Worm (Caenorhabditis elegans): ENCODE measurements around the gene cTel54X.2.

DNA sequence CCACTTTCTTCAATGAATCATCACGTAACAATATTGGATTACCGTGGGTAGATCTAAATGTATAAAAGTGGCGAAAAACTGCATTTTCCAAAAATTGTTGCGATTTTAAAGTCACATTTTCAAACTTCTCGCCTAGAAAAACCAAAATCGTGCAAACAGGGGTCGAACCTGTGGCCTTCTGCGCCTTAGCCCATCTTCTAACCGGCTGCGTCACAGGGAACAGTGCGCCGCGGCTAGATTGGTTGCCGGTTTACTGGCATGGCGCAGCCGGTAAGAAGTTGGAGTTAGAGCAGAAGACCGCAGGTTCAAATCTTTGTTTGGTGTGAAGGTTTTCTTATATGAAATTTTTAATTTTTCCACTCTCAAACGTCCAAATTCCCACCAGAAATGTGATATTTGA lies 46.0 kb downstream of the cTel54X.2 start:
- TF ChIP-seq W03F9.2 (tag; optimal IDR thresholded peaks at IDR 0.05): no peak
- no peak for TF ChIP-seq him-1 (tag; optimal IDR thresholded peaks at IDR 0.05)
